Fruit fly (Drosophila melanogaster) whole organism, embryonic: ENCODE measurements around the gene Mgat4b.
A peak's percentile ranks its signal among the peaks of the same experiment; 100 is the strongest.

Experiments
- Awh ChIP-seq: fragments of 200-800 bp; sonication (Bioruptor generic); IDR thresholded peaks from 2 replicates; pipeline ENCODE4, ENCODE4 v1.3.6; 2022; ENCODE audit warnings: missing biosample characterization, missing genetic modification characterization
- CG10543 ChIP-seq: fragments of 200-800 bp; sonication (Bioruptor generic); optimal IDR thresholded peaks from 3 replicates; lab custom pipeline; 2017; ENCODE audit warnings: missing biosample characterization, mild to moderate bottlenecking, missing genetic modification characterization, moderate library complexity
- CG11398 ChIP-seq: fragments of 200-800 bp; sonication (Bioruptor generic); optimal IDR thresholded peaks from 2 replicates; lab custom pipeline; 2016; ENCODE audit warnings: missing biosample characterization, missing genetic modification characterization
- CG12659 ChIP-seq: fragments of 200-800 bp; sonication (Bioruptor generic); optimal IDR thresholded peaks from 3 replicates; lab custom pipeline; 2017; ENCODE audit warnings: mild to moderate bottlenecking, missing biosample characterization, missing genetic modification reagents, missing genetic modification characterization
- CG13424 ChIP-seq: fragments of 200-800 bp; sonication (Bioruptor generic); optimal IDR thresholded peaks from 2 replicates; lab custom pipeline; 2019; ENCODE audit warnings: missing biosample characterization, mild to moderate bottlenecking, missing genetic modification characterization, moderate library complexity
- CG14014 ChIP-seq: fragments of 200-800 bp; sonication (Bioruptor generic); IDR thresholded peaks from 2 replicates; pipeline ENCODE4 v1.3.6; 2022; ENCODE audit warnings: missing biosample characterization, missing genetic modification characterization
- CG18262 ChIP-seq: fragments of 200-800 bp; optimal IDR thresholded peaks from 3 replicates; lab custom pipeline; 2019; ENCODE audit warnings: missing biosample characterization, mild to moderate bottlenecking, missing genetic modification characterization, moderate library complexity
- CG1832 ChIP-seq: fragments of 200-800 bp; sonication (Bioruptor generic); optimal IDR thresholded peaks from 2 replicates; lab custom pipeline; 2017; ENCODE audit warnings: missing biosample characterization, mild to moderate bottlenecking, missing genetic modification characterization, inconsistent platforms
- CG3838 ChIP-seq: fragments of 200-800 bp; sonication (Bioruptor generic); optimal IDR thresholded peaks from 3 replicates; lab custom pipeline; 2016; ENCODE audit warnings: missing biosample characterization, missing genetic modification characterization
- CG4820 ChIP-seq: fragments of 200-800 bp; sonication (Bioruptor generic); optimal IDR thresholded peaks from 3 replicates; lab custom pipeline; 2016; ENCODE audit warnings: missing biosample characterization, missing genetic modification characterization
- CG5245 ChIP-seq: fragments of 200-800 bp; sonication (Bioruptor generic); optimal IDR thresholded peaks from 3 replicates; lab custom pipeline; 2016; ENCODE audit warnings: missing biosample characterization, missing genetic modification characterization
- CG6791 ChIP-seq: fragments of 200-800 bp; sonication (Bioruptor generic); IDR thresholded peaks from 3 replicates; pipeline ENCODE4 v1.3.6; 2022; ENCODE audit warnings: missing biosample characterization, missing genetic modification characterization; ENCODE audit not compliant: partially characterized antibody
- CG7745 ChIP-seq: fragments of 200-800 bp; sonication (Bioruptor generic); optimal IDR thresholded peaks from 2 replicates; lab custom pipeline; 2018; ENCODE audit warnings: missing biosample characterization, mild to moderate bottlenecking, missing genetic modification characterization, moderate library complexity
- CG8089 ChIP-seq: fragments of 200-800 bp; sonication (Bioruptor generic); optimal IDR thresholded peaks from 3 replicates; lab custom pipeline; 2016; ENCODE audit warnings: missing biosample characterization, missing genetic modification characterization
- CG8359 ChIP-seq: fragments of 200-800 bp; sonication (Bioruptor generic); optimal IDR thresholded peaks from 2 replicates; lab custom pipeline; 2017; ENCODE audit warnings: missing biosample characterization, mild to moderate bottlenecking, missing genetic modification characterization, borderline replicate concordance
- CG8478 ChIP-seq: fragments of >200 bp; optimal IDR thresholded peaks from 2 replicates; lab custom pipeline; 2018
- Dip3 ChIP-seq: fragments of 200-800 bp; sonication (Bioruptor generic); optimal IDR thresholded peaks from 3 replicates; lab custom pipeline; 2016; ENCODE audit warnings: missing biosample characterization, missing genetic modification characterization
- Drgx ChIP-seq: fragments of 200-800 bp; sonication (Bioruptor generic); IDR thresholded peaks from 2 replicates; pipeline ENCODE4 v1.3.6; 2022; ENCODE audit warnings: missing biosample characterization, missing genetic modification characterization
- Ets97D ChIP-seq: fragments of 200-800 bp; sonication (Bioruptor generic); optimal IDR thresholded peaks from 3 replicates; lab custom pipeline; 2016; ENCODE audit warnings: missing biosample characterization, missing genetic modification characterization
- HLH4C ChIP-seq: fragments of 200-800 bp; sonication (Bioruptor generic); IDR thresholded peaks from 3 replicates; pipeline ENCODE4 v1.3.6; 2022; ENCODE audit warnings: missing biosample characterization, missing genetic modification characterization; ENCODE audit not compliant: partially characterized antibody
- Kr ChIP-seq: fragments of 200-800 bp; sonication (Bioruptor generic); optimal IDR thresholded peaks from 2 replicates; lab custom pipeline; 2017; ENCODE audit warnings: missing biosample characterization, mild to moderate bottlenecking, missing genetic modification characterization
- Med ChIP-seq: fragments of 200-800 bp; sonication (Bioruptor generic); peaks from one replicate; lab custom pipeline; 2016; ENCODE audit warnings: missing biosample characterization, missing genetic modification characterization, mild to moderate bottlenecking, inconsistent platforms, moderate library complexity
- NC2β ChIP-seq: fragments of 200-800 bp; sonication (Bioruptor generic); optimal IDR thresholded peaks from 2 replicates; lab custom pipeline; 2016; ENCODE audit warnings: missing biosample characterization, missing genetic modification characterization
- NFAT ChIP-seq: fragments of 200-800 bp; sonication (Bioruptor generic); IDR thresholded peaks from 2 replicates; pipeline ENCODE4 v1.3.6; 2022; ENCODE audit warnings: missing biosample characterization, missing genetic modification characterization
- Nf-YC ChIP-seq: fragments of 200-800 bp; optimal IDR thresholded peaks from 3 replicates; lab custom pipeline; 2019; ENCODE audit warnings: missing biosample characterization, mild to moderate bottlenecking, missing genetic modification characterization, moderate library complexity
- Optix ChIP-seq: fragments of 200-800 bp; sonication (Bioruptor generic); IDR thresholded peaks from 3 replicates; pipeline ENCODE4 v1.3.6; 2022; ENCODE audit warnings: missing biosample characterization, missing genetic modification characterization
- Poxn ChIP-seq: fragments of 200-800 bp; sonication (Bioruptor generic); IDR thresholded peaks from 2 replicates; pipeline ENCODE4 v1.3.6; 2022; ENCODE audit warnings: missing biosample characterization, missing genetic modification characterization
- Sox102F ChIP-seq: fragments of 200-800 bp; sonication (Bioruptor generic); optimal IDR thresholded peaks from 2 replicates; lab custom pipeline; 2018; ENCODE audit warnings: missing biosample characterization, mild to moderate bottlenecking, missing genetic modification characterization, moderate library complexity
- Vsx1 ChIP-seq: fragments of 200-800 bp; sonication (Bioruptor generic); optimal IDR thresholded peaks from 2 replicates; lab custom pipeline; 2017; ENCODE audit warnings: missing biosample characterization, mild to moderate bottlenecking, missing genetic modification characterization, missing genetic modification reagents
- br ChIP-seq: fragments of >200 bp; optimal IDR thresholded peaks from 2 replicates; lab custom pipeline; 2017
- cato ChIP-seq: fragments of 200-800 bp; sonication (Bioruptor generic); optimal IDR thresholded peaks from 2 replicates; lab custom pipeline; 2016; ENCODE audit warnings: missing biosample characterization, missing genetic modification characterization, borderline replicate concordance
- crol ChIP-seq: fragments of 200-800 bp; sonication (Bioruptor generic); IDR thresholded peaks from 2 replicates; pipeline ENCODE4 v1.3.6; 2022; ENCODE audit warnings: missing biosample characterization, missing genetic modification characterization
- dati ChIP-seq: fragments of 200-800 bp; sonication (Bioruptor generic); IDR thresholded peaks from 2 replicates; pipeline ENCODE4 v1.3.6; 2022; ENCODE audit warnings: missing biosample characterization, missing genetic modification characterization
- dimm ChIP-seq: fragments of 200-800 bp; sonication (Bioruptor generic); IDR thresholded peaks from 2 replicates; pipeline ENCODE4 v1.3.6; 2022; ENCODE audit warnings: missing biosample characterization, missing genetic modification characterization
- disco-r ChIP-seq: fragments of 200-800 bp; sonication (Bioruptor generic); optimal IDR thresholded peaks from 2 replicates; lab custom pipeline; 2016; ENCODE audit warnings: missing biosample characterization, missing genetic modification characterization
- ems ChIP-seq: fragments of 200-800 bp; sonication (Bioruptor generic); optimal IDR thresholded peaks from 3 replicates; lab custom pipeline; 2016; ENCODE audit warnings: missing biosample characterization, missing genetic modification characterization
- fd64A ChIP-seq: fragments of 200-800 bp; sonication (Bioruptor generic); optimal IDR thresholded peaks from 3 replicates; lab custom pipeline; 2018; ENCODE audit warnings: missing biosample characterization, mild to moderate bottlenecking, missing genetic modification characterization
- gsb-n ChIP-seq: fragments of 200-800 bp; sonication (Bioruptor generic); optimal IDR thresholded peaks from 3 replicates; lab custom pipeline; 2018; ENCODE audit warnings: missing biosample characterization, mild to moderate bottlenecking, missing genetic modification characterization
- insv ChIP-seq, 2 experiments: fragments of 200-800 bp; sonication (Bioruptor generic); optimal IDR thresholded peaks; 3 replicates each; lab custom pipeline; 2016 to 2018; ENCODE audit warnings: missing biosample characterization in 2 of 2, missing genetic modification characterization in 2 of 2
- p53 ChIP-seq: fragments of 200-800 bp; sonication (Bioruptor generic); optimal IDR thresholded peaks from 2 replicates; lab custom pipeline; 2016; ENCODE audit warnings: missing biosample characterization, missing genetic modification characterization
- pnt ChIP-seq: fragments of 200-800 bp; sonication (Bioruptor generic); optimal IDR thresholded peaks from 3 replicates; lab custom pipeline; 2016; ENCODE audit warnings: missing biosample characterization, missing genetic modification characterization
- pzg ChIP-seq: fragments of 200-800 bp; sonication (Bioruptor generic); optimal IDR thresholded peaks from 3 replicates; lab custom pipeline; 2018; ENCODE audit warnings: missing biosample characterization, mild to moderate bottlenecking, missing genetic modification characterization, moderate library complexity
- ro ChIP-seq: fragments of 200-800 bp; sonication (Bioruptor generic); IDR thresholded peaks from 2 replicates; pipeline ENCODE4 v1.3.6; 2022; ENCODE audit warnings: missing biosample characterization, missing genetic modification characterization
- row ChIP-seq: fragments of 200-800 bp; sonication (Bioruptor generic); IDR thresholded peaks from 3 replicates; pipeline ENCODE4 v1.3.6; 2022; ENCODE audit warnings: missing biosample characterization, missing genetic modification characterization
- sc ChIP-seq, 3 experiments: fragments of >200 bp in 2 of 3; fragments of 200-800 bp in 1 of 3; sonication (Bioruptor generic) in 1 of 3; optimal IDR thresholded peaks; 2 replicates in 2 of 3; 3 replicates in 1 of 3; lab custom pipeline; 2017; ENCODE audit warnings: mild to moderate bottlenecking in 1 of 3, missing biosample characterization in 1 of 3, missing genetic modification characterization in 1 of 3, missing genetic modification reagents in 1 of 3
- sqz ChIP-seq: fragments of 200-800 bp; sonication (Bioruptor generic); optimal IDR thresholded peaks from 3 replicates; lab custom pipeline; 2018; ENCODE audit warnings: missing biosample characterization, mild to moderate bottlenecking, missing genetic modification characterization
- trem ChIP-seq: fragments of 200-800 bp; optimal IDR thresholded peaks from 3 replicates; lab custom pipeline; 2019; ENCODE audit warnings: missing biosample characterization, mild to moderate bottlenecking, missing genetic modification characterization, moderate library complexity
- tup ChIP-seq: fragments of 200-800 bp; sonication (Bioruptor generic); optimal IDR thresholded peaks from 2 replicates; lab custom pipeline; 2016; ENCODE audit warnings: missing biosample characterization, mild to moderate bottlenecking, missing genetic modification characterization, moderate library complexity
- wor ChIP-seq: fragments of 200-800 bp; sonication (Bioruptor generic); IDR thresholded peaks from 2 replicates; pipeline ENCODE4 v1.3.6; 2022; ENCODE audit warnings: missing biosample characterization, missing genetic modification characterization

Mgat4b gene

dm6 chr3L:14761837-14762785 lies 7.0 kb downstream of the Mgat4b start, which contains the start of the genes Tsen34 and Mgat4a (continued):
- TF ChIP-seq CG6791 (GFP tag; lab: Robert Waterston, UW) (peak; percentile 74), CG14014 (GFP tag; lab: Robert Waterston, UW) (peak; percentile 79), CG8089 (GFP tag; lab: Kevin White, UChicago) (peak; percentile 3), disco-r (GFP tag; lab: Kevin White, UChicago) (peak; percentile 5), NC2β (GFP tag; lab: Kevin White, UChicago) (peak; percentile 9), CG1832 (GFP tag; lab: Kevin White, UChicago) (no peak), ro (GFP tag; lab: Robert Waterston, UW) (no peak), CG8478 (lab: Kevin White, UChicago) (no peak), fd64A (GFP tag; lab: Kevin White, UChicago) (no peak), CG11398 (GFP tag; lab: Kevin White, UChicago) (no peak), Med (GFP tag; lab: Kevin White, UChicago) (peak; percentile 96), Kr (GFP tag; lab: Kevin White, UChicago) (no peak), tup (GFP tag; lab: Kevin White, UChicago) (peak; percentile 48), wor (no peak), CG5245 (GFP tag; lab: Kevin White, UChicago) (no peak), cato (no peak), pnt (no peak), CG7745 (tag; lab: Kevin White, UChicago) (no peak), Dip3 (GFP tag; lab: Kevin White, UChicago) (peak; percentile 3), Nf-YC (tag; lab: Kevin White, UChicago) (no peak), CG4820 (no peak), gsb-n (no peak), sc (optimal IDR thresholded peaks at IDR 0.05; lab: Kevin White, UChicago) (no peak), sc (GFP tag; optimal IDR thresholded peaks at IDR 0.05; lab: Kevin White, UChicago) (no peak), NFAT (GFP tag; lab: Robert Waterston, UW) (peak; percentile 65), Sox102F (GFP tag; lab: Kevin White, UChicago) (no peak), HLH4C (GFP tag; lab: Robert Waterston, UW) (peak; percentile 68), CG8359 (GFP tag; lab: Kevin White, UChicago) (no peak), CG12659 (peak; percentile 66), p53 (GFP tag; lab: Kevin White, UChicago) (no peak), Poxn (no peak), ems (GFP tag; lab: Kevin White, UChicago) (no peak), Vsx1 (no peak), trem (tag; lab: Kevin White, UChicago) (peak; percentile 58), CG13424 (tag; lab: Kevin White, UChicago) (no peak), crol (no peak), dati (GFP tag; lab: Robert Waterston, UW) (no peak), pzg (GFP tag; lab: Kevin White, UChicago) (peak; percentile 95), Optix (no peak), Awh (GFP tag; lab: Robert Waterston, UW) (peak; percentile 44; the same call in 1 of the 2 replicates), row (GFP tag; lab: Robert Waterston, UW) (peak; percentile 44; the same call in 1 of the 3 replicates), CG10543 (GFP tag; lab: Kevin White, UChicago) (peak; percentile 91), Ets97D (GFP tag; lab: Kevin White, UChicago) (peak; percentile 15), br (no peak), Drgx (GFP tag; lab: Robert Waterston, UW) (no peak), dimm (GFP tag; lab: Robert Waterston, UW) (no peak), CG3838 (GFP tag; lab: Kevin White, UChicago) (no peak), CG18262 (tag; lab: Kevin White, UChicago) (no peak), sqz (GFP tag; lab: Kevin White, UChicago) (no peak), insv (GFP tag; optimal IDR thresholded peaks at IDR 0.05; lab: Kevin White, UChicago) (peak in 1 of 2 experiments; percentile 78)
